Fruit fly (Drosophila melanogaster) whole organism, pupa: Measurements from ENCODE around the gene Unc-76.
A peak's percentile ranks its signal among the peaks of the same experiment; 100 is the strongest.

Experiments used
- CG10348 ChIP-seq: fragments of 200-800 bp; sonication (Bioruptor generic); IDR thresholded peaks from 2 replicates; pipeline ENCODE4 v1.3.6; 2022; ENCODE audit warnings: missing biosample characterization, missing genetic modification characterization
- CG12605 ChIP-seq: fragments of 200-800 bp; sonication (Bioruptor generic); IDR thresholded peaks from 2 replicates; pipeline ENCODE4 v1.3.6; 2022; ENCODE audit warnings: missing biosample characterization, missing genetic modification characterization
- CG13204 ChIP-seq: fragments of 200-800 bp; sonication (Bioruptor generic); optimal IDR thresholded peaks from 2 replicates; lab custom pipeline; 2018; ENCODE audit warnings: missing biosample characterization, mild to moderate bottlenecking, missing genetic modification characterization, moderate library complexity
- CG14655 ChIP-seq: fragments of 200-800 bp; sonication (Bioruptor generic); optimal IDR thresholded peaks from 3 replicates; lab custom pipeline; 2017; ENCODE audit warnings: mild to moderate bottlenecking, missing biosample characterization, missing genetic modification reagents, missing genetic modification characterization
- CG15710 ChIP-seq: fragments of 200-800 bp; sonication (Bioruptor generic); optimal IDR thresholded peaks from 2 replicates; lab custom pipeline; 2018; ENCODE audit warnings: missing biosample characterization, mild to moderate bottlenecking, missing genetic modification characterization, moderate library complexity
- CG17806 ChIP-seq: fragments of 200-800 bp; sonication (Bioruptor generic); optimal IDR thresholded peaks from 2 replicates; lab custom pipeline; 2018; ENCODE audit warnings: missing biosample characterization, mild to moderate bottlenecking, missing genetic modification characterization, moderate library complexity
- CG32121 ChIP-seq: fragments of 200-800 bp; sonication (Bioruptor generic); IDR thresholded peaks from 2 replicates; pipeline ENCODE4 v1.3.6; 2022; ENCODE audit warnings: missing biosample characterization, missing genetic modification characterization
- CG34367 ChIP-seq: fragments of 200-800 bp; sonication (Bioruptor generic); optimal IDR thresholded peaks from 2 replicates; lab custom pipeline; 2018; ENCODE audit warnings: missing biosample characterization, mild to moderate bottlenecking, missing genetic modification characterization
- CG4496 ChIP-seq: fragments of 200-800 bp; sonication (Bioruptor generic); IDR thresholded peaks from 3 replicates; pipeline ENCODE4 v1.3.6; 2022; ENCODE audit warnings: missing biosample characterization, missing genetic modification characterization
- CG8159 ChIP-seq: fragments of 200-800 bp; sonication (Bioruptor generic); optimal IDR thresholded peaks from 3 replicates; lab custom pipeline; 2018; ENCODE audit warnings: missing biosample characterization, mild to moderate bottlenecking, missing genetic modification characterization, moderate library complexity
- CG8301 ChIP-seq: fragments of 200-800 bp; sonication (Bioruptor generic); optimal IDR thresholded peaks from 2 replicates; lab custom pipeline; 2018; ENCODE audit warnings: missing biosample characterization, mild to moderate bottlenecking, missing genetic modification characterization
- CG9948 ChIP-seq: fragments of 200-800 bp; sonication (Bioruptor generic); optimal IDR thresholded peaks from 2 replicates; lab custom pipeline; 2018; ENCODE audit warnings: missing biosample characterization, mild to moderate bottlenecking, missing genetic modification characterization, moderate library complexity
- D1 ChIP-seq: fragments of 200-800 bp; sonication (Bioruptor generic); optimal IDR thresholded peaks from 2 replicates; lab custom pipeline; 2018; ENCODE audit warnings: missing biosample characterization, mild to moderate bottlenecking, missing genetic modification characterization, moderate library complexity
- EcR ChIP-seq: fragments of 200-800 bp; sonication (Bioruptor generic); optimal IDR thresholded peaks from 3 replicates; lab custom pipeline; 2019; ENCODE audit warnings: missing biosample characterization, missing genetic modification characterization, mild to moderate bottlenecking, moderate library complexity, missing genetic modification reagents
- Ets98B ChIP-seq: fragments of 200-800 bp; sonication (Bioruptor generic); IDR thresholded peaks from 2 replicates; pipeline ENCODE4 v1.3.6; 2022; ENCODE audit warnings: missing biosample characterization, missing genetic modification characterization
- Pif1A ChIP-seq: fragments of 200-800 bp; sonication (Bioruptor generic); optimal IDR thresholded peaks from 3 replicates; lab custom pipeline; 2016; ENCODE audit warnings: missing biosample characterization, missing genetic modification characterization
- Pif1B ChIP-seq: fragments of 200-800 bp; sonication (Bioruptor generic); optimal IDR thresholded peaks from 3 replicates; lab custom pipeline; 2016; ENCODE audit warnings: missing biosample characterization, missing genetic modification characterization
- Snoo ChIP-seq: fragments of 200-800 bp; sonication (Bioruptor generic); optimal IDR thresholded peaks from 3 replicates; lab custom pipeline; 2017; ENCODE audit warnings: missing biosample characterization, mild to moderate bottlenecking, missing genetic modification characterization, inconsistent platforms
- gl ChIP-seq: fragments of 200-800 bp; sonication (Bioruptor generic); optimal IDR thresholded peaks from 2 replicates; lab custom pipeline; 2018; ENCODE audit warnings: missing biosample characterization, mild to moderate bottlenecking, missing genetic modification characterization
- rn ChIP-seq: fragments of 200-800 bp; sonication (Bioruptor generic); IDR thresholded peaks from 2 replicates; pipeline ENCODE4 v1.3.6; 2022; ENCODE audit warnings: missing biosample characterization, missing genetic modification characterization

Gene Unc-76

DNA sequence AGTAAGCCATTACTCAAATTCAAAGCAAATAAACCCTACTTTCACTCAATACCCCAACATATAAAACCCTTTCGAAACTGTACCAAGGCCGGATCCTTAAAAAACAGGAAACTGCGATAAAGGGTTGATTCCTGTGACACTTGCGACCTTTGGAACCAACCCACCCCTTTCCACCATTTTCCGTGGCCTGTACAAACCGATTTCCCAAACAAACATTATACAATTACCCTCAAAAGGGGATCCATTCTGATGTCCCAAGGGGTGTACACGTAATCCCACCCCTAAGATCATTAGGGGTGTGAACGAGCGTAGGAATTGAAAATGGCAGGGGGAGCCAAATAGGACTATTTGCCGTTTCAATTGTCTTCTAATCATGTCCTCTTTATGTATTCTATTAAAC lies 59.2 kb downstream of the Unc-76 start:
- no peak for TF ChIP-seq CG32121 (GFP tag; lab: Robert Waterston, UW)
- no peak for TF ChIP-seq Pif1A (GFP tag; lab: Kevin White, UChicago)
- no peak for TF ChIP-seq CG14655 (GFP tag; lab: Kevin White, UChicago)
- TF ChIP-seq CG4496 (GFP tag; lab: Robert Waterston, UW) = no peak
- TF ChIP-seq CG9948 (tag; lab: Kevin White, UChicago) = no peak
- TF ChIP-seq rn (GFP tag; lab: Robert Waterston, UW) = no peak
- TF ChIP-seq EcR = no peak
- TF ChIP-seq CG8159 (tag; lab: Kevin White, UChicago) = no peak
- TF ChIP-seq, all 21 proteins: peak for 0

dm6 chrX:2140487-2140886 lies 60.1 kb downstream of the Unc-76 start:
- TF ChIP-seq CG4496 (GFP tag; lab: Robert Waterston, UW) = peak; percentile 40; the same call in 1 of the 3 replicates
- no peak for TF ChIP-seq Pif1B
- no peak for TF ChIP-seq CG34367 (tag; lab: Kevin White, UChicago)
- TF ChIP-seq CG15710 (tag; lab: Kevin White, UChicago) = no peak
- peak; percentile 30; the same call in 1 of the 2 replicates for TF ChIP-seq CG12605 (GFP tag; lab: Robert Waterston, UW)

DNA sequence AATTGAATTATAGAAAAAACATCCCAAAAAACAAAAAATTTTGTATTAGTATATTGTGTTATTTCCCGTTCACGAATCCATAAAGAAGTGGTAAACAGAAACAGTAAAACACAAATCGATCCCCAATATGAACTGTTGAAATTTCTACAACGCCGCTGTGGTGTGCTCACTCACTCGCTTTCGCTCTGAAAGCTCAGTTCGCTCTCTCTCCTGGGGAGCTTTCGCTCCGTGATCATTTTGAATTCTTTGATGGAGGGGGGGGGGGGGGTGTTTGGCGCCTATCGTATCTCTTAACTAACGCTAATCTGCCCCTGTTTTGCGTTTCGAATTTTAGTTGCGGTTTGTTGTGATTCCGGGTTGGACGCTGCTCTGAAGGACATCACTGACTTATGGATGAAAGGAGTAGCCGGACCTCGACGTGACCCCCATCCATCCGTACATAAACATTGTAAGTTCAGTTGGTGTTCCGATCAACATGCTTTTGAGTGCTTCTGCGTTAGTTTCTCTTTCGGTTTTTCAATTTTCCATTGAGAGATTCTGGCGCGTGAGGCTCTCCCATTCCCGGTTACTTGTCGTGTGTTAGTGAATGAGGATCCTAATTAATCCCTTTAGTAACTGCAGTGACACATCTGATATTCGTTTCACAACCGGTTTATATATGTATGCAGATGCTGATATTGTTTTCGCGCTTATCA lies 60.9 kb downstream of the Unc-76 start, which contains the start of gene D2hgdh:
TSS of gene D2hgdh (plus strand) at position 331 of the 695 bp plus-strand sequence.
- TF ChIP-seq Snoo (tag; lab: Kevin White, UChicago) (peak; percentile 29), CG17806 (tag; lab: Kevin White, UChicago) (peak; percentile 5), CG9948 (tag; lab: Kevin White, UChicago) (no peak), CG12605 (GFP tag; lab: Robert Waterston, UW) (no peak), rn (GFP tag; lab: Robert Waterston, UW) (no peak), Ets98B (peak; percentile 69), D1 (tag; lab: Kevin White, UChicago) (no peak), CG10348 (GFP tag; lab: Robert Waterston, UW) (no peak), EcR (no peak), CG34367 (tag; lab: Kevin White, UChicago) (no peak), CG15710 (tag; lab: Kevin White, UChicago) (no peak), CG4496 (GFP tag; lab: Robert Waterston, UW) (peak; percentile 65), CG14655 (GFP tag; lab: Kevin White, UChicago) (no peak), CG32121 (GFP tag; lab: Robert Waterston, UW) (peak; percentile 49; the same call in 1 of the 2 replicates), CG8301 (tag; lab: Kevin White, UChicago) (no peak)

DNA sequence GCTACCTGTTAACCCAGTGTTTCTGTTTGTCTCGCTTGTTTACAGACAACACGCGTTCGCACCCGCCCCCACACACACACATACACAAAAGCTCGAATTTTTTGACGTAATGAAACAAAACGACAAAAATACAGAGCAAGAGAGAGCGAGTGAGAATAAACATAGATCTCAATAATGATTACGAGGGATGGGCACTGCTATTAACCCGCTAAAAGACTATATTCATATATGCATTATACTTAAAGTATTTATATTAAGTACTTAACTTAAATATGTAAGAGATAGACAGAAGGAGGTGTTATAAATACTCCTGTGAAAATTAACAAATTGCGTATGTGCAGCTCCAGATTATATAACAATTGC lies 61.4 kb downstream of the Unc-76 start:
- TF ChIP-seq CG14655 (GFP tag; lab: Kevin White, UChicago) (peak; percentile 34), CG8301 (tag; lab: Kevin White, UChicago) (peak; percentile 11), Ets98B (peak; percentile 37; the same call in 1 of the 2 replicates), CG13204 (GFP tag; lab: Kevin White, UChicago) (no peak), CG10348 (GFP tag; lab: Robert Waterston, UW) (no peak), CG12605 (GFP tag; lab: Robert Waterston, UW) (peak; percentile 46; the same call in 1 of the 2 replicates), EcR (no peak), CG32121 (GFP tag; lab: Robert Waterston, UW) (peak; percentile 51), gl (tag; lab: Kevin White, UChicago) (peak; percentile 20), CG17806 (tag; lab: Kevin White, UChicago) (peak; percentile 2), CG8159 (tag; lab: Kevin White, UChicago) (peak; percentile 16), Pif1B (peak; percentile 58), CG9948 (tag; lab: Kevin White, UChicago) (no peak), CG4496 (GFP tag; lab: Robert Waterston, UW) (peak; percentile 60; the same call in 2 of the 3 replicates), Snoo (tag; lab: Kevin White, UChicago) (peak; percentile 6), CG15710 (tag; lab: Kevin White, UChicago) (peak; percentile 5), rn (GFP tag; lab: Robert Waterston, UW) (no peak), Pif1A (GFP tag; lab: Kevin White, UChicago) (peak; percentile 54)
- TF ChIP-seq, all 21 proteins: peak for 13

DNA sequence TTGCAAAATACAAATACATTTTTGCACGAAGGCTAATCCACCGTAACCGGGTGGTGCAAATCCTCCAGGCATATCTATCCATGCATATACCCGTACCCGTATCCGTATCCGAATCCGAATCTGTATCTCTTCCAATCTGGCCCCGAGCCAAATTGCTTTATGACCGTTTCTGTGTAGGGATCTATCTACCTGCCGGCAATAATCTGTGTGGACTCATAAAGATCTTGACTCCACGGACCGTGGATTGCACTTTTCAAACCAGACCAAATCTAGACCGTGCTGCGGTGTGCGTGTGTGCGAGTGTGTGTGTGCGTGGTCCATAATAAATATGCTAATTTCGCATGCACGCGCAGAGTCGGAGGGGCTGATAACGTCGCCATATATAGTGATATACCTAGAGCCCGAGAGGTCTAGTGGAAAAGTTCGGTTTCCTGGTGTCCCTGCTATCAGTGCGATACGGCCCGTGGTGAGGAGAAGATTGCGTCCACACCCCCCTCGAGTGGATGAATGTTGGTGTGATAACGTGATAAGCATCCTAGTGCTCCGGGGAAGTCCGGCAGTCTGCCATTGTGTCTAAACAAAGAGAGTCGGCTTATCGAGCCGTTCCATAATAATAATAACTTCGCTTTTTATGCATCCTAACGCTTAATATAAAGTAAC lies 62.0 kb downstream of the Unc-76 start:
- TF ChIP-seq CG8301 (tag; lab: Kevin White, UChicago) = no peak
- no peak for TF ChIP-seq CG17806 (tag; lab: Kevin White, UChicago)
- no peak for TF ChIP-seq CG9948 (tag; lab: Kevin White, UChicago)
- TF ChIP-seq CG14655 (GFP tag; lab: Kevin White, UChicago) = no peak
- no peak for TF ChIP-seq D1 (tag; lab: Kevin White, UChicago)
- TF ChIP-seq EcR = no peak
- no peak for TF ChIP-seq rn (GFP tag; lab: Robert Waterston, UW)
- TF ChIP-seq CG13204 (GFP tag; lab: Kevin White, UChicago) = no peak
- no peak for TF ChIP-seq CG34367 (tag; lab: Kevin White, UChicago)
- no peak for TF ChIP-seq Pif1A (GFP tag; lab: Kevin White, UChicago)
- TF ChIP-seq gl (tag; lab: Kevin White, UChicago) = no peak
- no peak for TF ChIP-seq CG8159 (tag; lab: Kevin White, UChicago)
- TF ChIP-seq Snoo (tag; lab: Kevin White, UChicago) = no peak
- no peak for TF ChIP-seq CG10348 (GFP tag; lab: Robert Waterston, UW)
- no peak for TF ChIP-seq CG4496 (GFP tag; lab: Robert Waterston, UW)
- no peak for TF ChIP-seq CG32121 (GFP tag; lab: Robert Waterston, UW)
